Fruit fly (Drosophila melanogaster) whole organism, adult: ENCODE results near the gene CG15296.

Experiments
- CG11617 ChIP-seq: fragments of 200-800 bp; sonication (Bioruptor generic); optimal IDR thresholded peaks from 2 replicates; lab custom pipeline; 2017; ENCODE audit warnings: mild to moderate bottlenecking, missing biosample characterization, missing genetic modification reagents, missing genetic modification characterization
- CG12768 ChIP-seq: fragments of 200-800 bp; sonication (Bioruptor generic); optimal IDR thresholded peaks from 2 replicates; lab custom pipeline; 2017; ENCODE audit warnings: missing biosample characterization, missing genetic modification characterization, mild to moderate bottlenecking, moderate library complexity, missing genetic modification reagents
- CG14711 ChIP-seq: fragments of 200-800 bp; sonication (Bioruptor generic); optimal IDR thresholded peaks from 2 replicates; lab custom pipeline; 2018; ENCODE audit warnings: missing biosample characterization, mild to moderate bottlenecking, missing genetic modification characterization, moderate library complexity
- CG1620 ChIP-seq: fragments of 200-800 bp; sonication (Bioruptor generic); optimal IDR thresholded peaks from 2 replicates; lab custom pipeline; 2016; ENCODE audit warnings: missing biosample characterization, missing genetic modification characterization
- CG33017 ChIP-seq: fragments of 200-800 bp; sonication (Bioruptor generic); optimal IDR thresholded peaks from 2 replicates; lab custom pipeline; 2018; ENCODE audit warnings: missing biosample characterization, mild to moderate bottlenecking, missing genetic modification characterization, moderate library complexity
- CG5204 ChIP-seq: fragments of 200-800 bp; sonication (Bioruptor generic); optimal IDR thresholded peaks from 2 replicates; lab custom pipeline; 2016; ENCODE audit warnings: missing biosample characterization, missing genetic modification characterization
- CG7045 ChIP-seq: fragments of 200-800 bp; sonication (Bioruptor generic); optimal IDR thresholded peaks from 2 replicates; lab custom pipeline; 2017; ENCODE audit warnings: missing biosample characterization, mild to moderate bottlenecking, missing genetic modification characterization
- CG7101 ChIP-seq: fragments of 200-800 bp; sonication (Bioruptor generic); optimal IDR thresholded peaks from 2 replicates; lab custom pipeline; 2018; ENCODE audit warnings: missing biosample characterization, mild to moderate bottlenecking, missing genetic modification characterization, moderate library complexity
- Clk ChIP-seq: fragments of 200-800 bp; sonication (Bioruptor generic); optimal IDR thresholded peaks from 2 replicates; lab custom pipeline; 2017; ENCODE audit warnings: missing biosample characterization, missing genetic modification characterization
- Crg-1 ChIP-seq: fragments of 200-800 bp; sonication (Bioruptor generic); optimal IDR thresholded peaks from 2 replicates; lab custom pipeline; 2016; ENCODE audit warnings: missing biosample characterization, missing genetic modification characterization
- Hr96 ChIP-seq: fragments of 200-800 bp; sonication (Bioruptor generic); optimal IDR thresholded peaks from 2 replicates; lab custom pipeline; 2016; ENCODE audit warnings: missing biosample characterization, missing genetic modification characterization
- Mnt ChIP-seq: fragments of 200-800 bp; sonication (Bioruptor generic); optimal IDR thresholded peaks from 2 replicates; lab custom pipeline; 2016; ENCODE audit warnings: missing biosample characterization, mild to moderate bottlenecking, missing genetic modification characterization
- bab1 ChIP-seq: fragments of 200-800 bp; sonication (Bioruptor generic); optimal IDR thresholded peaks from 3 replicates; lab custom pipeline; 2019; ENCODE audit warnings: missing biosample characterization, mild to moderate bottlenecking, missing genetic modification characterization, moderate library complexity
- cic ChIP-seq: fragments of 200-800 bp; sonication (Bioruptor generic); optimal IDR thresholded peaks from 2 replicates; lab custom pipeline; 2017; ENCODE audit warnings: missing biosample characterization, mild to moderate bottlenecking, missing genetic modification characterization, moderate library complexity
- cnc ChIP-seq, 2 experiments: fragments of >200 bp; optimal IDR thresholded peaks; 2 replicates each; lab custom pipeline; 2017
- kay ChIP-seq: fragments of 200-800 bp; sonication (Bioruptor generic); peaks from one replicate; lab custom pipeline; 2016; ENCODE audit warnings: missing biosample characterization, missing genetic modification characterization, borderline replicate concordance
- ovo ChIP-seq: fragments of 200-800 bp; sonication (Bioruptor generic); optimal IDR thresholded peaks from 2 replicates; lab custom pipeline; 2016; ENCODE audit warnings: missing biosample characterization, missing genetic modification characterization
- pad ChIP-seq: fragments of 200-800 bp; sonication (Bioruptor generic); optimal IDR thresholded peaks from 3 replicates; lab custom pipeline; 2017; ENCODE audit warnings: missing biosample characterization, missing genetic modification characterization, mild to moderate bottlenecking, moderate library complexity, missing genetic modification reagents
- tj ChIP-seq: fragments of 200-800 bp; sonication (Bioruptor generic); optimal IDR thresholded peaks from 3 replicates; lab custom pipeline; 2017; ENCODE audit warnings: missing biosample characterization, mild to moderate bottlenecking, missing genetic modification characterization, moderate library complexity
- toe ChIP-seq: fragments of 200-800 bp; sonication (Bioruptor generic); optimal IDR thresholded peaks from 2 replicates; lab custom pipeline; 2016; ENCODE audit warnings: missing biosample characterization, missing genetic modification characterization

The CG15296 gene

dm6 chrX:10585158-10585634, 18.8 kb upstream of the CG15296 start, which contains the start of gene spri:
Gene spri (minus strand): TSS chrX:10585422.
- TF ChIP-seq CG33017 (tag; lab: Kevin White, UChicago) = no peak
- TF ChIP-seq bab1 (GFP tag; lab: Kevin White, UChicago) = peak; percentile 32
- TF ChIP-seq CG7101 = no peak
- TF ChIP-seq Mnt = peak; percentile 43
- peak; percentile 78 for TF ChIP-seq kay
- TF ChIP-seq ovo (GFP tag; lab: Kevin White, UChicago) = peak; percentile 43
- peak; percentile 43 for TF ChIP-seq cic (GFP tag; lab: Kevin White, UChicago)
- no peak for TF ChIP-seq CG12768 (GFP tag; lab: Kevin White, UChicago)
- TF ChIP-seq toe = no peak
- TF ChIP-seq Hr96 (GFP tag; lab: Kevin White, UChicago) = peak; percentile 36
- peak; percentile 68 for TF ChIP-seq tj (GFP tag; lab: Kevin White, UChicago)
- TF ChIP-seq pad (GFP tag; lab: Kevin White, UChicago) = peak; percentile 88
- no peak for TF ChIP-seq Clk (GFP tag; lab: Kevin White, UChicago)

- TF ChIP-seq bab1 (GFP tag; lab: Kevin White, UChicago) (peak; percentile 75), CG5204 (GFP tag; lab: Kevin White, UChicago) (no peak), ovo (GFP tag; lab: Kevin White, UChicago) (no peak)
Observed at dm6 chrX:10584461-10584860, 18.1 kb upstream of the CG15296 start.

- TF ChIP-seq CG12768 (GFP tag; lab: Kevin White, UChicago) = no peak
Observed at dm6 chrX:10582064-10582463, 15.7 kb upstream of the CG15296 start.

- TF ChIP-seq CG1620 (GFP tag; lab: Kevin White, UChicago) = no peak
- no peak for TF ChIP-seq CG14711 (tag; lab: Kevin White, UChicago)
- TF ChIP-seq Crg-1 (GFP tag; lab: Kevin White, UChicago) = no peak
- TF ChIP-seq toe = no peak
- TF ChIP-seq Mnt = no peak
- no peak for TF ChIP-seq ovo (GFP tag; lab: Kevin White, UChicago)
- no peak for TF ChIP-seq CG12768 (GFP tag; lab: Kevin White, UChicago)
Observed at dm6 chrX:10581476-10581875, 15.1 kb upstream of the CG15296 start.

- TF ChIP-seq CG33017 (tag; lab: Kevin White, UChicago) (no peak), CG14711 (tag; lab: Kevin White, UChicago) (no peak), CG5204 (GFP tag; lab: Kevin White, UChicago) (no peak), Mnt (no peak), bab1 (GFP tag; lab: Kevin White, UChicago) (no peak), tj (GFP tag; lab: Kevin White, UChicago) (no peak), Clk (GFP tag; lab: Kevin White, UChicago) (no peak), pad (GFP tag; lab: Kevin White, UChicago) (no peak), CG7101 (no peak)
Observed at dm6 chrX:10580459-10581103, 14.2 kb upstream of the CG15296 start.

- TF ChIP-seq tj (GFP tag; lab: Kevin White, UChicago) (peak; percentile 52), CG14711 (tag; lab: Kevin White, UChicago) (no peak)
Observed at dm6 chrX:10579569-10579968, 13.2 kb upstream of the CG15296 start.

dm6 chrX:10577773-10578172, 11.4 kb upstream of the CG15296 start:
- TF ChIP-seq kay = no peak
- no peak for TF ChIP-seq CG7045 (GFP tag; lab: Kevin White, UChicago)
- TF ChIP-seq Crg-1 (GFP tag; lab: Kevin White, UChicago) = no peak
- TF ChIP-seq Clk (GFP tag; lab: Kevin White, UChicago) = no peak
- TF ChIP-seq CG14711 (tag; lab: Kevin White, UChicago) = no peak
- no peak for TF ChIP-seq ovo (GFP tag; lab: Kevin White, UChicago)
- no peak for TF ChIP-seq CG12768 (GFP tag; lab: Kevin White, UChicago)
- no peak for TF ChIP-seq CG11617 (GFP tag; lab: Kevin White, UChicago)
- TF ChIP-seq CG5204 (GFP tag; lab: Kevin White, UChicago) = no peak
- TF ChIP-seq CG7101 = no peak
- TF ChIP-seq cnc (optimal IDR thresholded peaks at IDR 0.05; lab: Kevin White, UChicago) = no peak
- TF ChIP-seq toe = no peak
- TF ChIP-seq tj (GFP tag; lab: Kevin White, UChicago) = no peak
- no peak for TF ChIP-seq Mnt
- TF ChIP-seq CG33017 (tag; lab: Kevin White, UChicago) = no peak
- no peak for TF ChIP-seq cic (GFP tag; lab: Kevin White, UChicago)
- TF ChIP-seq Hr96 (GFP tag; lab: Kevin White, UChicago) = no peak
- no peak for TF ChIP-seq pad (GFP tag; lab: Kevin White, UChicago)
- TF ChIP-seq CG1620 (GFP tag; lab: Kevin White, UChicago) = no peak
